Worm (Caenorhabditis elegans) whole organism, mixed stage, embryonic: ENCODE measurements around the gene ech-9.

Source experiments
- bed-3 ChIP-seq: fragments of 200-800 bp; sonication (Bioruptor generic); optimal IDR thresholded peaks from 3 replicates; lab custom pipeline; 2018; ENCODE audit warnings: mild to moderate bottlenecking, missing genetic modification characterization, moderate library complexity, missing compliant biosample characterization
- ces-1 ChIP-seq: fragments of 150-350 bp; optimal IDR thresholded peaks from 2 replicates; lab custom pipeline; 2014; ENCODE audit warnings: missing biosample characterization, missing genetic modification reagents, missing genetic modification characterization
- mab-5 ChIP-seq: fragments of 150-350 bp; optimal IDR thresholded peaks from 2 replicates; lab custom pipeline; 2014; ENCODE audit warnings: missing biosample characterization, missing genetic modification characterization
- nhr-12 ChIP-seq: fragments of 150-350 bp; optimal IDR thresholded peaks from 2 replicates; lab custom pipeline; 2014; ENCODE audit warnings: missing biosample characterization, missing genetic modification characterization
- nhr-28 ChIP-seq: fragments of 150-350 bp; optimal IDR thresholded peaks from 2 replicates; lab custom pipeline; 2014; ENCODE audit warnings: missing biosample characterization, missing genetic modification characterization
- sem-2 ChIP-seq: fragments of 200-800 bp; sonication (Bioruptor generic); optimal IDR thresholded peaks from 2 replicates; lab custom pipeline; 2018; ENCODE audit warnings: mild to moderate bottlenecking, missing genetic modification characterization, missing compliant biosample characterization
- sptf-1 ChIP-seq: sonication (generic microtip); optimal IDR thresholded peaks from 2 replicates; lab custom pipeline; 2017; ENCODE audit warnings: mild to moderate bottlenecking, missing genetic modification characterization, moderate library complexity, missing compliant biosample characterization
- unc-62 ChIP-seq: fragments of 150-350 bp; optimal IDR thresholded peaks from 2 replicates; lab custom pipeline; 2014; ENCODE audit warnings: missing biosample characterization, missing genetic modification reagents, missing genetic modification characterization
- ztf-11 ChIP-seq: fragments of 150-350 bp; optimal IDR thresholded peaks from 2 replicates; lab custom pipeline; 2014; ENCODE audit warnings: missing biosample characterization, missing genetic modification characterization

ce11 chrIV:10223723-10224122, 11.4 kb downstream of the ech-9 start, which contains the start of gene nas-12:
- TF ChIP-seq nhr-28 (tag; lab: Kevin White, UChicago) (no peak), ces-1 (GFP tag; lab: Kevin White, UChicago) (no peak), ztf-11 (tag; lab: Kevin White, UChicago) (no peak), sptf-1 (tag; lab: Kevin White, UChicago) (no peak), nhr-12 (tag; lab: Kevin White, UChicago) (no peak), mab-5 (tag; lab: Kevin White, UChicago) (no peak), bed-3 (GFP tag; lab: Kevin White, UChicago) (no peak), sem-2 (GFP tag; lab: Kevin White, UChicago) (no peak), unc-62 (GFP tag; lab: Kevin White, UChicago) (no peak)
